Fruit fly (Drosophila melanogaster) whole organism, larva: Measurements from ENCODE around the gene DIP-zeta.

Source experiments
- noc ChIP-seq: fragments of 200-800 bp; sonication (Bioruptor generic); optimal IDR thresholded peaks from 3 replicates; lab custom pipeline; 2019; ENCODE audit warnings: missing biosample characterization, mild to moderate bottlenecking, missing genetic modification characterization, moderate library complexity

The DIP-zeta gene

dm6 chr2L:9071094-9071612 lies at the start of gene DIP-zeta:
TSS of gene DIP-zeta (minus strand) at chr2L:9071164.
- TF ChIP-seq noc, result no peak

dm6 chr2L:9111514-9111913 lies 40.5 kb upstream of the DIP-zeta start, which contains the start of gene Or30a:
TSS of gene Or30a (plus strand) at chr2L:9111814.
- no peak for TF ChIP-seq noc

dm6 chr2L:9097263-9097662 lies 26.3 kb upstream of the DIP-zeta start, which contains the start of gene CG31609:
TSS of gene CG31609 (plus strand) at chr2L:9097563.
- no peak for TF ChIP-seq noc

- TF ChIP-seq noc, result no peak
Observed at dm6 chr2L:9089543-9090088, 18.7 kb upstream of the DIP-zeta start.

- no peak for TF ChIP-seq noc
Observed at dm6 chr2L:9083807-9084206, 12.8 kb upstream of the DIP-zeta start, which contains the start of gene Toll-4. TSS of gene Toll-4 (plus strand) at chr2L:9084107.

- TF ChIP-seq noc, result no peak
Observed at dm6 chr2L:9082750-9083149, 11.8 kb upstream of the DIP-zeta start.

- no peak for TF ChIP-seq noc
Observed at dm6 chr2L:9076821-9077220, 5.9 kb upstream of the DIP-zeta start, which contains the start of gene CG12439. TSS of gene CG12439 (plus strand) at chr2L:9077121.

- TF ChIP-seq noc, result no peak
Observed at dm6 chr2L:9067124-9067523, 3.8 kb downstream of the DIP-zeta start.

dm6 chr2L:9031736-9032135 lies 39.2 kb downstream of the DIP-zeta start, which contains the start of gene CG9582:
TSS of gene CG9582 (minus strand) at chr2L:9031836.
- TF ChIP-seq noc, result no peak

dm6 chr2L:9026157-9026556 lies 44.8 kb downstream of the DIP-zeta start:
- no peak for TF ChIP-seq noc

dm6 chr2L:9019438-9019837 lies 51.5 kb downstream of the DIP-zeta start:
- TF ChIP-seq noc, result no peak

dm6 chr2L:9013968-9014367 lies 57.0 kb downstream of the DIP-zeta start, which contains the start of gene Rcd-1r:
TSS of gene Rcd-1r (minus strand) at chr2L:9014068.
- no peak for TF ChIP-seq noc

- TF ChIP-seq noc, result peak; percentile 59
Observed at dm6 chr2L:9011543-9012238, 59.3 kb downstream of the DIP-zeta start, which contains the start of gene CG13102. TSS of gene CG13102 (plus strand) at chr2L:9012188.

dm6 chr2L:9010267-9010666 lies 60.7 kb downstream of the DIP-zeta start, which contains the start of gene CG9568:
TSS of gene CG9568 (plus strand) at chr2L:9010583.
- TF ChIP-seq noc, result no peak
